Fruit fly (Drosophila melanogaster) whole organism, embryonic: ENCODE results near the gene Syx4.

ENCODE experiments used
- CG10462 ChIP-seq: fragments of 200-800 bp; sonication (Bioruptor generic); optimal IDR thresholded peaks from 2 replicates; lab custom pipeline; 2016; ENCODE audit warnings: missing biosample characterization, missing genetic modification characterization
- CG10565 ChIP-seq: fragments of 200-800 bp; sonication (Bioruptor generic); optimal IDR thresholded peaks from 3 replicates; lab custom pipeline; 2016; ENCODE audit warnings: missing biosample characterization, mild to moderate bottlenecking, missing genetic modification characterization
- CG14667 ChIP-seq: fragments of 200-800 bp; sonication (Bioruptor generic); IDR thresholded peaks from 2 replicates; pipeline ENCODE4 v1.3.6; 2022; ENCODE audit warnings: missing biosample characterization, missing genetic modification characterization
- CG14965 ChIP-seq: fragments of 200-800 bp; sonication (Bioruptor generic); optimal IDR thresholded peaks from 2 replicates; lab custom pipeline; 2016; ENCODE audit warnings: missing biosample characterization, missing genetic modification characterization, borderline replicate concordance
- CG15073 ChIP-seq: fragments of 200-800 bp; sonication (Bioruptor generic); optimal IDR thresholded peaks from 2 replicates; lab custom pipeline; 2016; ENCODE audit warnings: missing biosample characterization, missing genetic modification characterization
- CG15601 ChIP-seq: fragments of 200-800 bp; sonication (Bioruptor generic); optimal IDR thresholded peaks from 3 replicates; lab custom pipeline; 2019; ENCODE audit warnings: missing biosample characterization, mild to moderate bottlenecking, missing genetic modification characterization, moderate library complexity
- CG17359 ChIP-seq: fragments of 200-800 bp; sonication (Bioruptor generic); optimal IDR thresholded peaks from 3 replicates; lab custom pipeline; 2018; ENCODE audit warnings: missing biosample characterization, mild to moderate bottlenecking, missing genetic modification characterization, moderate library complexity
- CG32532 ChIP-seq: fragments of 200-800 bp; sonication (Bioruptor generic); IDR thresholded peaks from 2 replicates; pipeline ENCODE4 v1.3.6; 2022; ENCODE audit warnings: missing biosample characterization, missing genetic modification characterization
- CG33557 ChIP-seq: fragments of 200-800 bp; sonication (Bioruptor generic); optimal IDR thresholded peaks from 2 replicates; lab custom pipeline; 2019; ENCODE audit warnings: missing biosample characterization, mild to moderate bottlenecking, missing genetic modification characterization, moderate library complexity
- CG4617 ChIP-seq: fragments of 200-800 bp; sonication (Bioruptor generic); optimal IDR thresholded peaks from 3 replicates; lab custom pipeline; 2016; ENCODE audit warnings: missing biosample characterization, missing genetic modification characterization, borderline replicate concordance
- CG4707 ChIP-seq: fragments of 200-800 bp; sonication (Bioruptor generic); optimal IDR thresholded peaks from 2 replicates; lab custom pipeline; 2018; ENCODE audit warnings: missing biosample characterization, mild to moderate bottlenecking, missing genetic modification characterization, moderate library complexity
- CG5180 ChIP-seq: fragments of 200-800 bp; sonication (Bioruptor generic); optimal IDR thresholded peaks from 3 replicates; lab custom pipeline; 2017; ENCODE audit warnings: missing biosample characterization, missing genetic modification characterization, mild to moderate bottlenecking, moderate library complexity, missing genetic modification reagents
- CG6254 ChIP-seq: fragments of 200-800 bp; sonication (Bioruptor generic); optimal IDR thresholded peaks from 3 replicates; lab custom pipeline; 2017; ENCODE audit warnings: mild to moderate bottlenecking, missing biosample characterization, missing genetic modification reagents, missing genetic modification characterization
- CG6689 ChIP-seq: fragments of 200-800 bp; sonication (Bioruptor generic); IDR thresholded peaks from 2 replicates; pipeline ENCODE4 v1.3.6; 2022; ENCODE audit warnings: missing biosample characterization, missing genetic modification characterization
- CG7928 ChIP-seq: fragments of 200-800 bp; sonication (Bioruptor generic); optimal IDR thresholded peaks from 2 replicates; lab custom pipeline; 2017; ENCODE audit warnings: missing biosample characterization, mild to moderate bottlenecking, missing genetic modification characterization
- CG8944 ChIP-seq: fragments of 200-800 bp; sonication (Bioruptor generic); optimal IDR thresholded peaks from 3 replicates; lab custom pipeline; 2016; ENCODE audit warnings: missing biosample characterization, missing genetic modification characterization
- CTCF ChIP-seq: fragments of 200-800 bp; sonication (Bioruptor generic); optimal IDR thresholded peaks from 2 replicates; lab custom pipeline; 2017; ENCODE audit warnings: missing biosample characterization, mild to moderate bottlenecking, missing genetic modification characterization, moderate library complexity
- Chrac-16 ChIP-seq: fragments of 200-800 bp; sonication (Bioruptor generic); optimal IDR thresholded peaks from 3 replicates; lab custom pipeline; 2016; ENCODE audit warnings: missing biosample characterization, missing genetic modification characterization
- D19B ChIP-seq: fragments of 200-800 bp; sonication (Bioruptor generic); optimal IDR thresholded peaks from 2 replicates; lab custom pipeline; 2017; ENCODE audit warnings: missing biosample characterization, mild to moderate bottlenecking, missing genetic modification characterization
- Dek ChIP-seq: fragments of 200-800 bp; sonication (Bioruptor generic); optimal IDR thresholded peaks from 3 replicates; lab custom pipeline; 2019; ENCODE audit warnings: missing biosample characterization, mild to moderate bottlenecking, missing genetic modification characterization, moderate library complexity
- Dip3 ChIP-seq: fragments of 200-800 bp; sonication (Bioruptor generic); optimal IDR thresholded peaks from 3 replicates; lab custom pipeline; 2016; ENCODE audit warnings: missing biosample characterization, missing genetic modification characterization
- Hr3 ChIP-seq: fragments of 200-800 bp; sonication (Bioruptor generic); optimal IDR thresholded peaks from 3 replicates; lab custom pipeline; 2016; ENCODE audit warnings: missing biosample characterization, missing genetic modification characterization
- Hsf ChIP-seq: fragments of 200-800 bp; sonication (Bioruptor generic); optimal IDR thresholded peaks from 3 replicates; lab custom pipeline; 2016; ENCODE audit warnings: missing biosample characterization, missing genetic modification characterization
- Max ChIP-seq: fragments of 200-800 bp; sonication (Bioruptor generic); optimal IDR thresholded peaks from 2 replicates; lab custom pipeline; 2016; ENCODE audit warnings: missing biosample characterization, mild to moderate bottlenecking, missing genetic modification characterization
- Side ChIP-seq: fragments of 200-800 bp; sonication (Bioruptor generic); optimal IDR thresholded peaks from 2 replicates; lab custom pipeline; 2016; ENCODE audit warnings: missing biosample characterization, missing genetic modification characterization
- Six4 ChIP-seq: fragments of 200-800 bp; sonication (Bioruptor generic); optimal IDR thresholded peaks from 2 replicates; lab custom pipeline; 2016; ENCODE audit warnings: missing biosample characterization, missing genetic modification characterization
- Vsx1 ChIP-seq: fragments of 200-800 bp; sonication (Bioruptor generic); optimal IDR thresholded peaks from 2 replicates; lab custom pipeline; 2017; ENCODE audit warnings: missing biosample characterization, mild to moderate bottlenecking, missing genetic modification characterization, missing genetic modification reagents
- Xbp1 ChIP-seq: fragments of 200-800 bp; sonication (Bioruptor generic); optimal IDR thresholded peaks from 3 replicates; lab custom pipeline; 2016; ENCODE audit warnings: missing biosample characterization, mild to moderate bottlenecking, missing genetic modification characterization
- abd-A ChIP-seq: fragments of 200-800 bp; sonication (Bioruptor generic); optimal IDR thresholded peaks from 3 replicates; lab custom pipeline; 2019; ENCODE audit warnings: missing biosample characterization, mild to moderate bottlenecking, missing genetic modification characterization, moderate library complexity
- ac ChIP-seq: fragments of 200-800 bp; sonication (Bioruptor generic); optimal IDR thresholded peaks from 3 replicates; lab custom pipeline; 2017; ENCODE audit warnings: missing biosample characterization, mild to moderate bottlenecking, missing genetic modification characterization
- az2 ChIP-seq: fragments of 200-800 bp; sonication (Bioruptor generic); optimal IDR thresholded peaks from 3 replicates; lab custom pipeline; 2016; ENCODE audit warnings: missing biosample characterization, missing genetic modification characterization
- cato ChIP-seq: fragments of 200-800 bp; sonication (Bioruptor generic); optimal IDR thresholded peaks from 2 replicates; lab custom pipeline; 2016; ENCODE audit warnings: missing biosample characterization, missing genetic modification characterization, borderline replicate concordance
- ci ChIP-seq: fragments of 200-800 bp; sonication (Bioruptor generic); IDR thresholded peaks from 3 replicates; pipeline ENCODE4 v1.3.6; 2022; ENCODE audit warnings: missing biosample characterization, missing genetic modification characterization
- dati ChIP-seq: fragments of 200-800 bp; sonication (Bioruptor generic); IDR thresholded peaks from 2 replicates; pipeline ENCODE4 v1.3.6; 2022; ENCODE audit warnings: missing biosample characterization, missing genetic modification characterization
- disco-r ChIP-seq: fragments of 200-800 bp; sonication (Bioruptor generic); optimal IDR thresholded peaks from 2 replicates; lab custom pipeline; 2016; ENCODE audit warnings: missing biosample characterization, missing genetic modification characterization
- dpn ChIP-seq, 2 experiments: fragments of 200-800 bp; sonication (Bioruptor generic); optimal IDR thresholded peaks; 3 replicates each; lab custom pipeline; 2016; ENCODE audit warnings: missing biosample characterization in 2 of 2, missing genetic modification characterization in 2 of 2
- fd102C ChIP-seq: fragments of 200-800 bp; sonication (Bioruptor generic); optimal IDR thresholded peaks from 2 replicates; lab custom pipeline; 2018; ENCODE audit warnings: missing biosample characterization, mild to moderate bottlenecking, missing genetic modification characterization, moderate library complexity
- ken ChIP-seq: fragments of 200-800 bp; sonication (Bioruptor generic); IDR thresholded peaks from 3 replicates; pipeline ENCODE4 v1.3.6; 2022; ENCODE audit warnings: missing biosample characterization, missing genetic modification characterization
- knrl ChIP-seq: fragments of 200-800 bp; sonication (Bioruptor generic); IDR thresholded peaks from 3 replicates; pipeline ENCODE4 v1.3.6; 2022; ENCODE audit warnings: missing biosample characterization, missing genetic modification characterization; ENCODE audit not compliant: partially characterized antibody
- mirr ChIP-seq: fragments of 200-800 bp; sonication (Bioruptor generic); optimal IDR thresholded peaks from 3 replicates; lab custom pipeline; 2018; ENCODE audit warnings: missing biosample characterization, mild to moderate bottlenecking, missing genetic modification characterization
- mld ChIP-seq: fragments of 200-800 bp; sonication (Bioruptor generic); IDR thresholded peaks from 3 replicates; pipeline ENCODE4 v1.3.6; 2022; ENCODE audit warnings: missing biosample characterization, missing genetic modification characterization; ENCODE audit not compliant: partially characterized antibody
- nerfin-1 ChIP-seq: fragments of 200-800 bp; sonication (Bioruptor generic); optimal IDR thresholded peaks from 3 replicates; lab custom pipeline; 2019; ENCODE audit warnings: missing biosample characterization, mild to moderate bottlenecking, missing genetic modification characterization, moderate library complexity
- oc ChIP-seq: fragments of 200-800 bp; sonication (Bioruptor generic); optimal IDR thresholded peaks from 2 replicates; lab custom pipeline; 2018; ENCODE audit warnings: missing biosample characterization, mild to moderate bottlenecking, missing genetic modification characterization, moderate library complexity
- otp ChIP-seq: fragments of 200-800 bp; sonication (Bioruptor generic); IDR thresholded peaks from 3 replicates; pipeline ENCODE4, ENCODE4 v1.3.6; 2022; ENCODE audit warnings: missing biosample characterization, missing genetic modification characterization
- pum ChIP-seq: fragments of 200-800 bp; sonication (Bioruptor generic); optimal IDR thresholded peaks from 2 replicates; lab custom pipeline; 2016; ENCODE audit warnings: missing biosample characterization, missing genetic modification characterization
- sens-2 ChIP-seq: fragments of 200-800 bp; sonication (Bioruptor generic); IDR thresholded peaks from 2 replicates; pipeline ENCODE4 v1.3.6; 2022; ENCODE audit warnings: missing biosample characterization, missing genetic modification characterization
- sr ChIP-seq: fragments of 200-800 bp; sonication (Bioruptor generic); IDR thresholded peaks from 3 replicates; pipeline ENCODE4 v1.3.6; 2022; ENCODE audit warnings: missing biosample characterization, missing genetic modification characterization
- unpg ChIP-seq: fragments of 200-800 bp; sonication (Bioruptor generic); optimal IDR thresholded peaks from 3 replicates; lab custom pipeline; 2018; ENCODE audit warnings: missing biosample characterization, mild to moderate bottlenecking, missing genetic modification characterization, moderate library complexity
- usp ChIP-seq: fragments of >200 bp; optimal IDR thresholded peaks from 2 replicates; lab custom pipeline; 2017; ENCODE audit warnings: missing biosample characterization, missing genetic modification characterization
- wdn ChIP-seq: fragments of 200-800 bp; sonication (Bioruptor generic); IDR thresholded peaks from 2 replicates; pipeline ENCODE4 v1.3.6; 2022; ENCODE audit warnings: missing biosample characterization, missing genetic modification characterization
- z ChIP-seq: fragments of 200-800 bp; sonication (Bioruptor generic); IDR thresholded peaks from 3 replicates; pipeline ENCODE4 v1.3.6; 2022; ENCODE audit warnings: missing biosample characterization, missing genetic modification characterization
- zen ChIP-seq: fragments of 200-800 bp; sonication (Bioruptor generic); optimal IDR thresholded peaks from 3 replicates; lab custom pipeline; 2018; ENCODE audit warnings: missing biosample characterization, mild to moderate bottlenecking, missing genetic modification characterization, moderate library complexity

Gene Syx4

DNA sequence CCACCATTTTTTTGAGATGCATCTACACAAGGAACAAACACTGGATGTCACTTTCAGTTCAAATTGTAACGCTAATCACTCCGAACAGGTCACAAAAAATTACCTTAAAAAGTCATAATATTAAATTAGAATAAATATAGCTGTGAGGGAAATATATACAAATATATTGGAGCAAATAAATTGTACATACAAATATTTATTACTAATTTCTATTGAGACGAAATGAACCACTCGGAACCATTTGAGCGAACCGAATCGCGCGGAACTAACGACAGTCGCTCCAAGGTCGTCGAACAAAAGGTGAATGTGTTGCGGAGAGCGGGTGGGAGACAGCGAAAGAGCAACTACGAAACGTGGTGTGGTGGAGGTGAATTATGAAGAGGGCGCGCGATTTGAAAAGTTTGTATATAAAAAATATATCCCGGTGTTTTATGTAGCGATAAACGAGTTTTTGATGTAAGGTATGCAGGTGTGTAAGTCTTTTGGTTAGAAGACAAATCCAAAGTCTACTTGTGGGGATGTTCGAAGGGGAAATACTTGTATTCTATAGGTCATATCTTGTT lies 46.3 kb upstream of the Syx4 start, which contains the start of gene CG32795 (continued):
- TF ChIP-seq az2 (GFP tag; lab: Kevin White, UChicago), result no peak
- TF ChIP-seq CG7928 (GFP tag; lab: Kevin White, UChicago), result peak; percentile 56
- no peak for TF ChIP-seq CG6254 (GFP tag; lab: Kevin White, UChicago)
- TF ChIP-seq CG14965, result no peak
- no peak for TF ChIP-seq Side (GFP tag; lab: Kevin White, UChicago)
- TF ChIP-seq wdn, result no peak
- no peak for TF ChIP-seq CG15073 (GFP tag; lab: Kevin White, UChicago)
- TF ChIP-seq usp (GFP tag; lab: Kevin White, UChicago), result no peak
- no peak for TF ChIP-seq sr (GFP tag; lab: Robert Waterston, UW)
- no peak for TF ChIP-seq CG4707
- no peak for TF ChIP-seq Chrac-16 (GFP tag; lab: Kevin White, UChicago)
- no peak for TF ChIP-seq ken (GFP tag; lab: Robert Waterston, UW)
- TF ChIP-seq sens-2 (GFP tag; lab: Robert Waterston, UW), result no peak
- TF ChIP-seq Max (GFP tag; lab: Kevin White, UChicago), result peak; percentile 6
- peak; percentile 43 for TF ChIP-seq CTCF (GFP tag; lab: Kevin White, UChicago)
- TF ChIP-seq cato (GFP tag; lab: Kevin White, UChicago), result no peak
- TF ChIP-seq Hr3 (GFP tag; lab: Kevin White, UChicago), result no peak
- TF ChIP-seq CG5180 (GFP tag; lab: Kevin White, UChicago), result peak; percentile 57
- TF ChIP-seq ac (GFP tag; lab: Kevin White, UChicago), result no peak
- no peak for TF ChIP-seq CG15601 (tag; lab: Kevin White, UChicago)
- no peak for TF ChIP-seq unpg (GFP tag; lab: Kevin White, UChicago)
- peak; percentile 74 for TF ChIP-seq CG6689
- peak; percentile 21 for TF ChIP-seq Dek (tag; lab: Kevin White, UChicago)
- TF ChIP-seq zen (tag; lab: Kevin White, UChicago), result no peak
- TF ChIP-seq Six4 (GFP tag; lab: Kevin White, UChicago), result no peak
- no peak for TF ChIP-seq D19B (GFP tag; lab: Kevin White, UChicago)
- TF ChIP-seq CG32532 (GFP tag; lab: Robert Waterston, UW), result no peak
- no peak for TF ChIP-seq oc
- no peak for TF ChIP-seq CG14667 (GFP tag; lab: Robert Waterston, UW)
- TF ChIP-seq ci (GFP tag; lab: Robert Waterston, UW), result no peak
- no peak for TF ChIP-seq Xbp1 (GFP tag; lab: Kevin White, UChicago)
- TF ChIP-seq mirr (GFP tag; lab: Kevin White, UChicago), result no peak
- TF ChIP-seq Vsx1 (GFP tag; lab: Kevin White, UChicago), result peak; percentile 28
- TF ChIP-seq nerfin-1, result no peak
- no peak for TF ChIP-seq disco-r (GFP tag; lab: Kevin White, UChicago)
- no peak for TF ChIP-seq CG33557 (GFP tag; lab: Kevin White, UChicago)
- TF ChIP-seq fd102C, result no peak
- no peak for TF ChIP-seq CG17359 (tag; lab: Kevin White, UChicago)
- no peak for TF ChIP-seq mld
- TF ChIP-seq knrl, result peak; percentile 53; the same call in 2 of the 3 replicates
- no peak for TF ChIP-seq CG4617 (GFP tag; lab: Kevin White, UChicago)
- TF ChIP-seq Dip3 (GFP tag; lab: Kevin White, UChicago), result no peak
- TF ChIP-seq dpn (GFP tag; optimal IDR thresholded peaks at IDR 0.05; lab: Kevin White, UChicago), result no peak
- TF ChIP-seq dati, result no peak
- no peak for TF ChIP-seq CG10565 (GFP tag; lab: Kevin White, UChicago)
- TF ChIP-seq CG8944, result no peak
- no peak for TF ChIP-seq Hsf (GFP tag; lab: Kevin White, UChicago)
- TF ChIP-seq z (GFP tag; lab: Robert Waterston, UW), result no peak
- TF ChIP-seq otp, result no peak
- peak; percentile 73 for TF ChIP-seq abd-A (tag; lab: Kevin White, UChicago)
- no peak for TF ChIP-seq pum (GFP tag; lab: Kevin White, UChicago)
- TF ChIP-seq CG10462 (GFP tag; lab: Kevin White, UChicago), result no peak
